Worm (Caenorhabditis elegans) whole organism, L4/young adult: ENCODE results near the gene srw-136.

Source experiments
- W03F9.2 ChIP-seq: fragments of 150-350 bp; optimal IDR thresholded peaks from 2 replicates; lab custom pipeline; 2014; ENCODE audit warnings: missing biosample characterization, missing genetic modification characterization
- dao-5 ChIP-seq: sonication (generic microtip); optimal IDR thresholded peaks from 2 replicates; lab custom pipeline; 2016; ENCODE audit warnings: missing genotype, missing genetic modification characterization, moderate library complexity, missing compliant biosample characterization
- him-1 ChIP-seq: sonication (generic microtip); optimal IDR thresholded peaks from 2 replicates; lab custom pipeline; 2016; ENCODE audit warnings: missing genotype, missing genetic modification reagents, missing genetic modification characterization, missing compliant biosample characterization

Gene srw-136

DNA sequence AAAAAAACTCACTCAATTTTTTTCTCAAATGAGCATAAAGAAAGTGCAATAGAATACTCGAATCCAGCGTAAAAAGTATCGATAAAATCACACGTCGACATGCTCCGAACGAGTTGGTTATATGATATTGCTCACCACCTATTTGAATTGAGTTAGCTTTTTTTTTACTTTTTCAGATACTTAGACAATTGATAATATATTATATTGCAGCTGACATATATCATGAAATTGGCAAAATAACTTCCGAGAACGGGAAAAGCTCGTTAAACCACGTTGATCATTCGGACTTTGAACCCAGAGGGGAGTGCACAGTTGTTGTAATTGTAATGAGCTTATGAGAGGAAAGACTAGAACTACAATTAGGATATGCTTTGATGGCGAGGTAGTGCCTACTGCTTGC is at the start of gene srw-136:
srw-136 (minus strand) TSS at position 101 of the 400 bp plus-strand sequence.
- TF ChIP-seq W03F9.2 (tag; lab: Kevin White, UChicago) (no peak), him-1 (tag; lab: Kevin White, UChicago) (no peak), dao-5 (no peak)

DNA sequence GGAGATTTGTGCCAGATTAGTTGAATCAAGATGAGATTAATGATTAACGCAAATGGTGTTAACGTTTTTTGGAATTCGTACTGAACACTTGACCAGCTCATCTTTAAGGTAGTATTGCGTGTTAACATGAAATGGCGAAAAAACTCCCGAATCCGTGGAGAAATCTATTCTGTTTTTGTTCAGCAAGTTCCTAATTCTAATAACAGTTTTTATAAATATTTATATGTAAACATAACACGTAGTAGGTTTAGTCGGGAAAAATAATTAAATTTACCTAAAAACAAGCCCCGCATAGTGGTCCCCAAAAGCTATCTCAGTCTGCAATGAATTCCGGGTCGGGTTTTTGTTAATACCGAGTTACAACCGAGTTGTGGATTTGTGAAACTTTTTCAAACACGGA is 48.6 kb upstream of the srw-136 start, which contains the start of gene str-244:
str-244 (minus strand) TSS at position 101 of the 400 bp plus-strand sequence.
- TF ChIP-seq him-1 (tag; lab: Kevin White, UChicago), result no peak
- no peak for TF ChIP-seq dao-5
- TF ChIP-seq W03F9.2 (tag; lab: Kevin White, UChicago), result no peak

DNA sequence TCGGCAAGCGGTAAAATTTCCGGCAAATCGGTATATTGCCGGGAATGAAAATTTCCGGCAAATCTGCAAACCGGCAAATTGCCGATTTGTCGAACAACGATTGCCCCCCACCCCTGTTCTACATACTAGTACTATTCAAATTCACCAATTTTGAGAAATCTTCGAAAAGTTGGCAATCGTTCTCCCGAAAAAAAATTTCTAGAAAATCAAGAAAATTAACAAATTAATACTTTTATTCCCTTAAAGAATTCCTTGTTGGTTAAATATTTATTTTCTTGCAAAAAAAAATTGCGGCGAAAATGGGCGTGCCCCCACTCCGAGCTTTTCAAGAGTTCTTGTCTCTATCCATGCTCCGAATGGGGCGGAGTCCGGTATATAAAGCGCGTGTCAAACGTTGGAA is 43.9 kb upstream of the srw-136 start, which contains the start of gene C50H11.8:
C50H11.8 (plus strand) TSS at position 301 of the 400 bp plus-strand sequence.
- no peak for TF ChIP-seq him-1 (tag; lab: Kevin White, UChicago)
- TF ChIP-seq W03F9.2 (tag; lab: Kevin White, UChicago), result no peak
- no peak for TF ChIP-seq dao-5

DNA sequence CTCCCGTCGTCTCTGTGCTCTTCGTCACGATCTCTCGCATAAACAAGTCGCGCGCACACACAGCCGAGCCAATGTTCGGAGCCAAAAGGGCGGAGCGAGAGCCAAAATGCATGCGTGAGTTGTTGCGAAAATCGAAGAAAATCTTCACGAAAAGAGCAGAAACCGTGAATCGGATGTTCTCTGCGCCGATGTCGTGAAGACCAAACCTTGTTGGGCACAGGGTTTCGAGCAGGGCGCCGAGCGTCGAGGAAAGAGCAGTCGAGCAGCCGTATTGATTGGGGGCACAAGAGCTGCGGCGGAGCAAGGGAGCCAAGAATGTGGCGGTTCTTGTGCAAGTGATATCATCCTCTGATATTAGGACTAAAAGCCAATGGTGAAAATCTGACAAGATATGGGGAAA is 36.0 kb upstream of the srw-136 start:
- TF ChIP-seq him-1 (tag; lab: Kevin White, UChicago), result no peak
- no peak for TF ChIP-seq W03F9.2 (tag; lab: Kevin White, UChicago)
- no peak for TF ChIP-seq dao-5

DNA sequence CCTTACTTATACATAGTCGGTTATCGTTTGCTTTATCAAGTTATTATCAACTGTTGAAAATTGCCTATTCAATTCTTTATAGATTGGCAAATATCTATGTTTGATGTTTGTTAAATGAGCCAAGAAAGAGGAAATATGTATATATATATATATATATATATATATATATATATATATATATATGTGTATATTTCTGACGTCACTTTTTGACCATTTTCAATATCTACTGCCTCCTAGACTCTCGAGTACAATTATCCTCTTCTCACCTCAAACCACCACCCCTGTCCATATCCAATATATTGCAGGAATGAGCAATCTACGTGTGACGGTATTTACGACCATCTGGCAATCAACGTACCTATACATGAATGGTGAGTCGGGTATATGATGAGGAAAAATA is 34.5 kb upstream of the srw-136 start, which contains the start of gene F59D6.1:
F59D6.1 (plus strand) TSS at position 301 of the 400 bp plus-strand sequence.
- no peak for TF ChIP-seq dao-5
- no peak for TF ChIP-seq W03F9.2 (tag; lab: Kevin White, UChicago)
- no peak for TF ChIP-seq him-1 (tag; lab: Kevin White, UChicago)

DNA sequence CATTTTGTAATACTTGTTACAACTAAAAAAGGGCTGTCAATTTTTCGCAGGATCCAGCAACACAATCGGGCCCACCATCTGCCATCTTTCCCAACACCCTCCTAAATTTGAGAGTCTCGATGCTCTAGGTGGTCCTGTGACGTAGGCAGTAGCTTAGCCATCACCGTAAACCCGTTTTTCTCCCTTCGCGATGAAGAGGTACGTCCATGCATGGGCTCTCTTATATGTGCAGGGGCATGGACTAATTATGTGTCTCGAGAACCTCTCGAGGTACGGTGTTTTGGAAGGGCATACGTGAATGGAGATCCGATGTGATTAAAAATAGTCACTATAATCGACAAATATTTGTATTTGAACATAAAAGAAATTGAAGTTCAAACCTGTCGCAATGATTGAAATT is 30.6 kb upstream of the srw-136 start:
- no peak for TF ChIP-seq dao-5
- no peak for TF ChIP-seq W03F9.2 (tag; lab: Kevin White, UChicago)
- no peak for TF ChIP-seq him-1 (tag; lab: Kevin White, UChicago)

DNA sequence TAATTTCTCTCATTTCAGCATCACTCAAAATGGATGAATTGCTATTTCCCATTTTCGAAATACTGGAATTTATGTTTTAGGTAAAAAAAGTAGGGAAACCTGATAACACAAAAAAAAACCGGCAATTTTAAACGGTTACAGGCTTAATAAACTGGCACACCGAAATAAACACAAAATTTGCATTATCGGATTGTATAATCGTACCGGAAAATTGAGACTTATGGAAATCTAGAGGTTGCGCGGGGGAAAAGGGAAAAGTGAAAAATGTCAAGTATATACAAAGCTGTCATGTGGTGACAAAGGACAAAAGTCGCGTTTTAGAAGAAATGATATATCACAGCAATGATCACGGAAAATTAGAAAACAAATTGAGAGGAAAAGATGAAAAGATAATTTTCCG is 28.9 kb upstream of the srw-136 start, which contains the start of gene chpf-2:
chpf-2 (minus strand) TSS at position 101 of the 400 bp plus-strand sequence.
- TF ChIP-seq dao-5 (no peak), W03F9.2 (tag; lab: Kevin White, UChicago) (no peak), him-1 (tag; lab: Kevin White, UChicago) (no peak)

DNA sequence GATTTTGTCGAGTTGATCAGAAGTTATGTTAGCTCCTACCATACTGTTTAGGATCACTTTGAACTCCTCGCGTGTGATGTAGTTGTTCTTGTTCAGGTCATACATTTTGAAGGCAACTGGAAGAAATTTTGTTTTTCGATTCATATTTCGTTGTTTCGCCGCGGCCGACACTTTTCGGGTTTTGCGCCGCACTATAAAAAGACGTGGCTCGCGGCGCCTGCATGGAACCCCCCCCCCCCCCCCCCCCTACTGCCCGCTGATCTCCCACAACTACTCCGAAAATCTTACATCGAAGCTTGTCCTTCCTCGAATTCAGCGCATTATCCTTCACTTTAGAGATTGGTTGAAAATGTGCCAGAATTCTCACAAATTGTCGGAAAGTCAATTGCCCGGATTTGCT is 27.7 kb upstream of the srw-136 start:
- TF ChIP-seq him-1 (tag; lab: Kevin White, UChicago) (no peak), dao-5 (no peak), W03F9.2 (tag; lab: Kevin White, UChicago) (no peak)

DNA sequence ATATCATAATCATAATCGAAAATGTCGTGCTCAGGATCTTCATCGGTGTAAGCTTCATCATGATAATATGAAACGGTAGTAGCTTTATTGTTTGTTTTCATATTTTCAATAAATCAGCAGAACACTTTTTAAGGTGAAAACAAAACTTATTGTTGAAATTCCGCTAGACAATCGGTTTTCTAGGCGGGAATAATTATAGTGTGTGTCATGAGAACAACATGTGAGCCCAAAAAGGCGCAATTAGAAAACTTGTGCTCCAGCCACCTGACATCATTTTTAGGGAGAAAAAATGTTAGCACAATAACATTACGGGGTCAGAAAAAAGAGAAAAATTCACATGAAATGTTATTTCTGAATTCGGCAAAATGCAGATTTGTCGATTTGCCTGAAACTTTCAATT is 23.9 kb upstream of the srw-136 start, which contains the start of gene srw-8:
srw-8 (minus strand) TSS at position 101 of the 400 bp plus-strand sequence.
- TF ChIP-seq W03F9.2 (tag; lab: Kevin White, UChicago) (no peak), dao-5 (no peak), him-1 (tag; lab: Kevin White, UChicago) (no peak)

DNA sequence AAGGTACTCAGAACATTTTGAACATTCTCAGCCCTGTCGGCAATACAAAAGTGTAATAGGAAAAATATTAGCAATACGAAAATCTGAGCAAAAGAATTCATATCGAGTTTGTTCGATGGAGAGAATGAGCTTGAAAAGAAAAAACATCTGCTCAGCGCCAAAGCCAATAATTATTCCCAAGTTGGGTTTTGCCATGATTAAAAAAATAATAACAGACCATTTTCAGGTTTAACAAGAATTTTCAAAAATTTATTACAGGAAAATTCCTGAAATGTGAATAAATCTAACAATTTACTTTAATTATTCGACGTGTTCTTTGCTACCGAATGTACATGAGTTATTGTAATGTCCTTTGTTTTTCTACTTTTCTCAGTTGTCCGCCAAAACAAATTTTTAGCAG is 22.0 kb upstream of the srw-136 start, which contains the start of gene irld-38:
irld-38 (minus strand) TSS at position 101 of the 400 bp plus-strand sequence.
- no peak for TF ChIP-seq dao-5
- no peak for TF ChIP-seq W03F9.2 (tag; lab: Kevin White, UChicago)
- no peak for TF ChIP-seq him-1 (tag; lab: Kevin White, UChicago)

DNA sequence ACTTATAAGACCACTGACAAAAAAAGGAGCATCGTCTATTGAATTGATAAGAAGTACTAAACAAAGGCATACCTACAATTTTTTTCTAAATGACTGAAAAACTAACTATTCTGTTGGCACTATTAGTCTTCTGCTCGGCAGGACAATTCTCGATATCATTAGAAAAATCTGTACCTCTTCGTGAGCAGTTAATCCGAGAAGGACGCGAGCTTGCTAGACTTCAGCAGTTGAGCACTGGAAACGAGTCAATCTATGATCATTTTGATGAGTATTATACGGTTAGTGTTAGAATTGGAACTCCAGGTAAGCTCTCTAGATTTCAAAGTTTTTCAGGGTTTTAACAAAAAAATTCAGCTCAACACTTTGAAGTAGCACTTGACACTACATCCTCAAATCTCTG is 17.8 kb upstream of the srw-136 start, which contains the start of gene asp-7:
asp-7 (plus strand) TSS at position 81 of the 400 bp plus-strand sequence.
- TF ChIP-seq him-1 (tag; lab: Kevin White, UChicago) (no peak), W03F9.2 (tag; lab: Kevin White, UChicago) (no peak), dao-5 (no peak)

DNA sequence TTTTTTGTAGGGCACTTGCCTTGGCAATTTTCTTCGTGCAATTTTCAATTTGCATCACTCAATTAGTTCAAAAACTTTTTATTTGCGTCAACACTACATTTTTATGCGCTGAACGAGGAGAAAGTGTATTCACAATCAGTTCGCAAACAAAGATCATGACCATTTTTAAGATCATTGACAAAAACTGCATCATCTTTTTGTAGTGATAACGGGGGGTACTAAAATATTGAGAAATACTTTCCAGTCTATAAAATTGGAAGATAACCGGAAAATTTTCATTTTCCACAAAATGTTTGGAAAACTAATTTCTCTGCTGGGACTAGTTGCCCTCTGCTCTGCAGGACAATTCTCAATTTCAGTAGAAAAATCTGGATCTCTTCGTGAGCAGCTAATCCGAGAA is 13.9 kb upstream of the srw-136 start, which contains the start of gene asp-8:
asp-8 (plus strand) TSS at position 276 of the 400 bp plus-strand sequence.
- TF ChIP-seq W03F9.2 (tag; lab: Kevin White, UChicago), result no peak
- no peak for TF ChIP-seq him-1 (tag; lab: Kevin White, UChicago)
- no peak for TF ChIP-seq dao-5

DNA sequence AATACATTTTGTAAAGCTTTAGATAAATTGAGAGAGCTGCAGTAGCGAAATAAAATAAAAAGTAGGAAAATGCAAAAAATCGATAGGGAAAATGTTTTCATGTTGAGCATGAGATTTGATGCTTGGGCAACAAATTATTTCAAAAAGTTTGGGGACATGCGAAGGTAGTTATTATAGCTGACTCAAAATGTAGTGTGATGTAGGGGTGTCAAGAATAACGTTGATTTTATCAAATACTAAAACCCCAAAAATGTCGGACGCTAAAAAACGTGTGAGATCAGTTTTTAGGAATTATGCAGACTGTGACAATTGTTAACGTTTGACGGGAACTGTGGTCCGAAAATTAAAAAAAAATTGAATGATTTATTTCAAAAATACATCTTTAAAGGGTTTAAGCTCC is 10.9 kb upstream of the srw-136 start, which contains the start of gene irld-12:
irld-12 (minus strand) TSS at position 101 of the 400 bp plus-strand sequence.
- no peak for TF ChIP-seq W03F9.2 (tag; lab: Kevin White, UChicago)
- TF ChIP-seq him-1 (tag; lab: Kevin White, UChicago), result no peak
- TF ChIP-seq dao-5, result no peak

DNA sequence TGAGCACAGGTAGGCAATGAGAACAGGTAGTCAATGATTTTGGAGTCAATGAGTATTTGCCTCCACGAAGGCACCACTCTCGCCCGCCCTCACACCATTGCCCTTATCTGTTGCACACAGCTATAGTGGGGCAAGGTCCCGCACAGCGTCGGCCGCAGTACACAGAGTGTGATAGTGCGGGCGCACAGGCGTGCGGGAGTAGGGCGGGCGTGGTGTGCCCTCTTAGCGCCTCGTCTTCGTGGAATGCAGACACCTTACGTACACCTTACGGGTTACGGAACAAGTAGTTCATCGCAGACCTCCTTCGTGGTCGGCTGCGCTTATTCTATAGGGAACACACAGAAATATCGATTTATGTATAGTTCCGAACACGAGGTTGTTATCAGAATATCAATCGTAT is 7.6 kb upstream of the srw-136 start:
- TF ChIP-seq him-1 (tag; lab: Kevin White, UChicago) (no peak), W03F9.2 (tag; lab: Kevin White, UChicago) (no peak), dao-5 (no peak)

DNA sequence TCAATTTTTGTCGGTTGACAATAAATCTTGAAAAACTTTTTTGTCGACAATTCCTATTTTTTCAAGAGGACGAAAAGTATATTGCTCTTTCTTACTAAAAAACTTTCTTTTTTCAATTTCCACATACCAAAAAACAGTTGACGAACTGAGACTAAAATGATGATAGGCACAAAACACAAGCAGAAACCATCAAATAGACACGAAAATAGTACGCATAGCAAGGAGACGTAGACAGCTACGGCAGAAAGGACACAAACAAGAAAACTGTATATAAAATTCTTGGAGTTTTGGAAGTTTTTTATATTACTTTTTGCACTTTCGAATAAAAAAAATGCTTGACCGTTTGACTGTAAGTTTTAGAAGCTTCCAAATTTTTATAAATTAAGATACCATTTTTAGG is 3.8 kb upstream of the srw-136 start, which contains the start of gene K12D9.1:
K12D9.1 (plus strand) TSS at position 301 of the 400 bp plus-strand sequence.
- TF ChIP-seq him-1 (tag; lab: Kevin White, UChicago) (no peak), dao-5 (no peak), W03F9.2 (tag; lab: Kevin White, UChicago) (no peak)
